Worm (Caenorhabditis elegans) whole organism, L4 larva: ENCODE results near the gene col-183.

Source experiments
- ceh-44 ChIP-seq: fragments of 200-800 bp; sonication (Bioruptor generic); IDR thresholded peaks from 2 replicates; pipeline ENCODE4 v1.3.6; 2022; ENCODE audit warnings: missing genetic modification reagents, missing genetic modification characterization, missing compliant biosample characterization
- nhr-28 ChIP-seq: fragments of 150-350 bp; optimal IDR thresholded peaks from 2 replicates; lab custom pipeline; 2014; ENCODE audit warnings: missing biosample characterization, missing genetic modification characterization
- pha-4 ChIP-seq, 2 experiments: fragments of 150-350 bp in 1 of 2; fragments of 200-800 bp in 1 of 2; sonication (Bioruptor generic) in 1 of 2; IDR thresholded peaks in 1 of 2; optimal IDR thresholded peaks in 1 of 2; 2 replicates each; pipeline versions ENCODE4 v1.3.6 to Lab custom; 2014 to 2022; ENCODE audit warnings: missing genetic modification characterization in 2 of 2, missing genetic modification reagents in 2 of 2, missing biosample characterization in 1 of 2, missing compliant biosample characterization in 1 of 2

- TF ChIP-seq ceh-44 (no peak), nhr-28 (no peak), pha-4 (GFP tag; IDR thresholded peaks at IDR 0.05; lab: Robert Waterston, UW) (no peak), pha-4 (tag; optimal IDR thresholded peaks at IDR 0.05; lab: Kevin White, UChicago) (no peak)
Measured at ce11 chrX:13435790-13436472, 31.6 kb downstream of the col-183 start, which contains the start of gene jmjd-3.3.
